Worm (Caenorhabditis elegans): ENCODE data around the gene T05D4.5.
A peak's percentile ranks its signal among the peaks of the same experiment; 100 is the strongest.

- no peak for TF ChIP-seq aly-2 (tag; optimal IDR thresholded peaks at IDR 0.05)
- no peak for TF ChIP-seq ztf-11 (tag; optimal IDR thresholded peaks at IDR 0.05)
- peak in 1 of 2 experiments; percentile 9 for TF ChIP-seq lsy-2 (tag; optimal IDR thresholded peaks at IDR 0.05)
- no peak for TF ChIP-seq nhr-21 (tag; optimal IDR thresholded peaks at IDR 0.05)
- TF ChIP-seq ama-1 (optimal IDR thresholded peaks at IDR 0.05), result peak; percentile 32
- TF ChIP-seq elt-1 (tag; optimal IDR thresholded peaks at IDR 0.05), result no peak
- no peak for TF ChIP-seq dmd-4 (tag; optimal IDR thresholded peaks at IDR 0.05)
- no peak for TF ChIP-seq zag-1 (tag; optimal IDR thresholded peaks at IDR 0.05)
- TF ChIP-seq nhr-11 (tag; optimal IDR thresholded peaks at IDR 0.05), result no peak
- TF ChIP-seq nhr-23 (tag; optimal IDR thresholded peaks at IDR 0.05), result no peak
- TF ChIP-seq skn-1 (tag; optimal IDR thresholded peaks at IDR 0.05), result no peak
Observed at ce11 chrIII:13549960-13550359, 30.7 kb upstream of the T05D4.5 start.
